Fruit fly (Drosophila melanogaster): ENCODE measurements around the gene pira.

Gene pira

DNA sequence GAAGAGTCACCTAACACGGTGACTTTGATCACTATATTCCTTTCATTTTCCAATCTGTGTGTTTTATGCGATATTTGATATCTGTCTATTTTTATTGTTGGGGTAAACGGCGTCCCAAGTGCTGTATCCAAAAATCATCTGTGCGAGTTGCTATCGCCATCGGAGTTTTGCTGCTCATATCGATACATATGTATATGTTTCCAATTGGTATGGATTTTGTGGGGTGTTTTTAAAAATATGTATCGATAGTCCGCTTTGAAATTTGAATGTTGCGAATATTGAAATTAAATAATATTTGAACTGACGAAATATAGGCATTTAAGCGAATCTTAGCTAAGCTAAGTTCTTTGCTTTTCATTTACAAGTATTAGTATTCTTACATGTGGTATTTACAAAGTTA is at the start of gene pira:
Gene pira (minus strand): TSS at position 145 of the 400 bp plus-strand sequence.
- TF ChIP-seq ttk (optimal IDR thresholded peaks at IDR 0.05) (no peak), psq (optimal IDR thresholded peaks at IDR 0.05) (no peak)

DNA sequence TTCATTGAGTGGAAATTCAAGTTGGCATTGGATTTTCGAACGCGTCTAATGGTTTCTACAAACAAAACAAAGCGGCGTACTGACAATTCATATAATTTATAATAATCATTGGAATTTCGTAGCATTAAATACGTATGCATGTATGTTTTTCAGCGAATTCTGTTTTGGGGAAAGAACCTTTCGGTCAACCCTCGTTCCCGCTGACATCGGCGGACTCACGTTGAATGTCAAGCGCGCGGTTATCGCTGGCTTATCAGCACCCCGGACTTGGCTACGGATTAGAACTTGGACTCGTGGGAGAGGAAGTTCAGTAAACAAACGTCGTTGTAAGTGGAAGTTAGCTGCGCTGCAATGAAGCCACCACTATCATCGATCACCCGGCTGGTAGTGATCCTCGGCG is 37.9 kb upstream of the pira start, which contains the start of gene Nep6:
Gene Nep6 (plus strand): TSS at position 305 of the 400 bp plus-strand sequence.
- TF ChIP-seq ttk (optimal IDR thresholded peaks at IDR 0.05) (no peak), Sin3A (optimal IDR thresholded peaks at IDR 0.05) (no peak), h (optimal IDR thresholded peaks at IDR 0.05) (no peak), insv (optimal IDR thresholded peaks at IDR 0.05) (no peak), psq (optimal IDR thresholded peaks at IDR 0.05) (no peak), Myc (optimal IDR thresholded peaks at IDR 0.05) (no peak)

DNA sequence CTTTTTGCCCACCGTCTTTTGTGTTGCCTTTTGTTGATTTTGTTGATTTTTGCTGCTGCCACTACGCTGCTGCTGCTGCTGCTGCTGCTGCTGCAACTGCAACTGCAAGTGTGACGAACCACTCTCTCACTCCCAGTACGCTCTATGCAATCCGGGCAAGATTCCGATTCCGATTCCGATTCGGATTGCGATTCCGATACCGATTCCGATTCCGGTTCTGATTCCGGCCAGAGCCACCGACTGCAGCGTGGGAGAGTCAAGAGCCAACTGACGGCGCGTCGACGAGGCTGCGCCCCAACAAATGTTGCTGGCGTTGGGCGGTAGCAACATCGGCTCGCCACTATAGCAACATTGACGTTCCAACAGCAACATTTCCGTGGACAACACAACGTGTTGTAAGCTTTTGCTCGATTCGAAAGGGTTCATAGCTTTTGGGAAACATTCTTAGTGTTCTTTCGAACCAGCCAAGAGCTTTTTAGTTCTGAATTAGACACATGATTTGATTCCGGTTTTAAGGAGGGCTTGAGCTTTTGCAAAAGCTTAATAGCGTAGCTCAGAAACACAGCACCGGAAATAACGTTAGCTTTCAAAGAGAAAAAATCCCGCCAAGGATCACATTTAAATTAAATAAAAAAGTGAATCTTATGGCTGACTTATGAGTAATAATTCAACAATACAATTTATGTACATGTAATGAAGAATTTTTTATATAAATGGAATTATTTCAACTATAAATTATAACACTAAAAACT is 21.5 kb upstream of the pira start, which contains the start of gene CG32647:
Gene CG32647 (minus strand): TSS at position 269 of the 752 bp plus-strand sequence.
- no peak for TF ChIP-seq psq (optimal IDR thresholded peaks at IDR 0.05)
- TF ChIP-seq h (optimal IDR thresholded peaks at IDR 0.05), result no peak

DNA sequence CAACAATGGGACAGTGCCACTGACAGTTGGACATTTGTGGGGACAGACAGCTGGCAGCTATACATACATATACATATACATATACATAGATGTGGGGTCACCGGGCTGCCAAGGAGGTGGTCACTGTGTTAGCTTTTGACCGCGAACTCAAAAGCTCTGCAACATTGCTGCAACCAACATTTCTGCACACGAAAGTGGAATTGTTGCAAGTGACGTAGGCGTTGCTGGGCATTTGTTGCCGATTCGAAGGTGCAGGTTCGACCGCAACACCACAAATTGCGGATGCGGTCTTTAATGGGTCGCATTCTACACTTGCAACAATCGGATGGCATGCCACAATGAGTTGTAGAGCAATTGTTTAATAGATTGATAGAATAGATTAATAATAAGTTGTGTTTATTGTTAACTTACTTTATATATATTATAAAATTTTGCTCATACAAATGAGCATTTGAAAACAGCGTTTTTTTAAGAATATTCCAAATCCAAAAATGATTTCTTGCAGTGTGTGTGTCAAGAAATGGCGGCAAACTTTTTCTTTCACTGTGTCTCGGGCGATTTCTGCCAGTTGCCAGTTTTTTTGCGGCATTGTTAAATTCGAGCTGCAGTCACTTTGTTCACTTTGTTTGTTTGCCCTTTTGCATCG is 14.5 kb upstream of the pira start:
- TF ChIP-seq Myc (optimal IDR thresholded peaks at IDR 0.05) (no peak), psq (optimal IDR thresholded peaks at IDR 0.05) (no peak), h (optimal IDR thresholded peaks at IDR 0.05) (no peak), ttk (optimal IDR thresholded peaks at IDR 0.05) (no peak), insv (optimal IDR thresholded peaks at IDR 0.05) (no peak), Sin3A (optimal IDR thresholded peaks at IDR 0.05) (no peak)

DNA sequence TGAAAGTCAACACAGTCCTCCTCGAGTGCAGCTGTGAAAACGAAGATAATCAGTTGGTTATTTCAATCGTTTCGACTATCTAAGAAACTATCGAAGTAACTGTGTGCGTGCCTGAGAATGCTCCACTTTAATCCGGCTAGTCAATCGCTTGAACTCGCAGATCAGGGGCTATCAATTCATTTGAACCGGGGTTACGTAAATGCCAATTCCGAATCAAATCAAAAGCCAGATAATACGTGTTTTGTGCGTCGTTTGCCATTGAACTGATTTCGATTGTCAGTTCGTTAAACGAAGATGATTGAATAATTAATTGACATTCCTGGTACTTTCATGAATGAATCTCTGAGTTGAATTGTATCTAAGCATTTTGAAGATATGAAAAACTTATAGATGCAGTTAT is 13.8 kb upstream of the pira start:
- TF ChIP-seq psq (optimal IDR thresholded peaks at IDR 0.05) (no peak), Sin3A (optimal IDR thresholded peaks at IDR 0.05) (no peak), insv (optimal IDR thresholded peaks at IDR 0.05) (no peak), ttk (optimal IDR thresholded peaks at IDR 0.05) (no peak), h (optimal IDR thresholded peaks at IDR 0.05) (no peak), Myc (optimal IDR thresholded peaks at IDR 0.05) (no peak)

DNA sequence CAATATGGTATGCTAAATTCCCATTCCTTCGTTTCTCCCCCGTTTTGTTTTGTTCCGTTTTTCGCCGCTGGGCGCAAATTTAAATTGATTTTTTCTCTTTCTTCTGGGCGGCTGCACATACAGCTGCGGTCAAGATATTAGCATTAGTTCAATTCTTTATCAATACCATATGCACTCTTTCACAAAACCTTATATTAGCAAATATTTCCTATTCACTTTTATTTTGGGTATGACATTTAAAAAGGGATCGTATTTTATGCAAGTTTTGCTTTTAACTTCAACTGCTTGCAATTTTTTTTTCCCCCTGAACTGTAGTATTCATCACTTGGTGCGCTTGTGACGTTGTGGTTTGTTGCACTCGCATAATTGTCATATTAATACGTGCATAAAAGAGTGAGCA is 2.9 kb upstream of the pira start:
- TF ChIP-seq Myc (optimal IDR thresholded peaks at IDR 0.05) (no peak), psq (optimal IDR thresholded peaks at IDR 0.05) (no peak), ttk (optimal IDR thresholded peaks at IDR 0.05) (no peak)

DNA sequence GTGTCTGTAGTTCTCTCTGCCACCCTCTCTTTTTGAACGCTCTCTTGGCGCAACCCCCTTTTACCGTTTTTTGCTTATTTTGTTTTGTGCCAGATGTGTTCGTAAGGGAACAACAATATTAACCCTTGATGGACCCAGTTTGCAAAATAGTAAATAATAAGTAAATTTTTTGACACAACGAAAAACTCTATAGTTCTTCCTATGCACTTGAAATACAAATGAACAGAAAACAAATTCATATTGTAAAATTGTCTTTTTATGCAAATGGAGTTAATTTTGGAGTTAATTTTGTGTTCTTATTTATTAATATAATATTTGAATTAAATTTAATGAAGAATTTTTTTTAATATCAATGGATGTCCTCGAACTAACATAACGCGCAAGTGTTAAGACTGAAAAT is 2.3 kb upstream of the pira start:
- TF ChIP-seq Sin3A (optimal IDR thresholded peaks at IDR 0.05), result no peak
- TF ChIP-seq insv (optimal IDR thresholded peaks at IDR 0.05), result no peak
- no peak for TF ChIP-seq ttk (optimal IDR thresholded peaks at IDR 0.05)
- TF ChIP-seq Myc (optimal IDR thresholded peaks at IDR 0.05), result no peak
- TF ChIP-seq h (optimal IDR thresholded peaks at IDR 0.05), result no peak
- no peak for TF ChIP-seq psq (optimal IDR thresholded peaks at IDR 0.05)

DNA sequence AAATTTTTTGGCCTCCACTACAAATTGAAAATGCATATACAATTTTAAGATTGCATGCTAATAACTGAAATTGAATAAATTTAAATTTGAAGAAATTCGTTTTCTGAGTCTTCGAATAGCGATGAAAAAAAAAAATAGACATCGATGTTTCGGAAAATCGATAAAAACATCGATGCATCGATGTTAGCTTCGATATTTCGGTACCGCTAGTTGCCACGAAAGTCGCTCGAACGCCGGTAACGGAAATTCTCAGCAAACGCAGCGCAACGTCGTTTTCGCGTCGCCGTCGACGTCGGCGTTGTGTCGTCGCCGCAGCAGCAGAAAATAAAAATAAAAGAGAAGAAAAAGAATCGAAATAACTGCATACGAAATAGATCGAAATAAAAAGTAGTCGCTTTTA is 1.7 kb upstream of the pira start, which contains the start of gene Agpat1:
Gene Agpat1 (plus strand): TSS at position 191 of the 400 bp plus-strand sequence.
- TF ChIP-seq ttk (optimal IDR thresholded peaks at IDR 0.05), result no peak
- TF ChIP-seq psq (optimal IDR thresholded peaks at IDR 0.05), result no peak
- TF ChIP-seq Sin3A (optimal IDR thresholded peaks at IDR 0.05), result no peak
- no peak for TF ChIP-seq insv (optimal IDR thresholded peaks at IDR 0.05)
- no peak for TF ChIP-seq Myc (optimal IDR thresholded peaks at IDR 0.05)
- no peak for TF ChIP-seq h (optimal IDR thresholded peaks at IDR 0.05)

DNA sequence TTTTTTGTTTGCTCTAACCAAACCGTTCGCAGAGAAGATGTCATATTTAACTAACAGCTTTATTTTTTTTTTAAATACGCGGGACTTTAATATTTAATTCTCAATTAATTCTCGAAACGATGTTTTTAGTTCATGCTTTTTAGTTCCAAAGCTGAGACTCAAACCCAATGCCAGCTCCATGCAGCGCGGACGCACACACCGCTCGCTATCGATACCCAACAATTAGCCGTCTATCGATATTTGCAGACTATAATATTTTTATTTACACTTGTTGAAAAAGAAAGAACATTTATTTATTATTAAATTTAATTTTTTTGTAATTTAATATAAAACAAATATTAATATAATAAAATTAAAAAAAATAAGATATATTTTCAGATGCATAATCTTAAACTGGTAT is 1.2 kb upstream of the pira start:
- no peak for TF ChIP-seq Myc (optimal IDR thresholded peaks at IDR 0.05)
- no peak for TF ChIP-seq ttk (optimal IDR thresholded peaks at IDR 0.05)
- no peak for TF ChIP-seq insv (optimal IDR thresholded peaks at IDR 0.05)

DNA sequence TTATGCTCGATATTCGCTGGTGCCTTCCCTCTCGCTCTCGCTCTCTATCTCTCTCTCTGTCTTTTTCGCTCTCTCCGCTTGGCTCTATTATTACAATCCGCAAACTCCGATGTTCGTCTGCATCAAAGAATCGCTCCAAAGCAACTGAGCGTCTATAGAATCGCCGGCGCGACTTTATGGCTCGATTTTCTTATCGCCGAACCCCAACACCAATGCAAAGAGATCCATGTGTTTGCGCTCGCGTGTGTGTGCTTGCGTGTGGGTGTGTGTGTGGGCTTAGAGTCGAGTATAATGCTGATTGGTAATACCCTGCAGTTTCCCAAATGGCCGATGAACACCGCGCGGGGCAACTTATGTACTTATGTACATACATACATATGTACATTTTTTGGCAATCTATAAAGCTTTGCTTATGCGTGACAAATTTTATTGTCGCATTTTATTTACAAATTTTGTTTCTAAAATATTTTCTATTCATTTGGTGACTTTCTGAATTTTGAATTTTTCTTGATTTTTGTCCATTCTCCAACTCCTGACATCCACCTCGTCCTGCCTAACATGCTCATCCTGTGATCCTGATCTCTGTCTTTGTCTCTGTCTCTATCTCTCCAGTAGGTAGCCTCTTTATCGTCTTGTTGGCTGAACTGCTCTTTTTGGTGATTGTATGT is 2.8 kb downstream of the pira start, which contains the start of gene Paics:
Gene Paics (minus strand): TSS at position 152 of the 668 bp plus-strand sequence.
- TF ChIP-seq psq (optimal IDR thresholded peaks at IDR 0.05) (no peak), Myc (optimal IDR thresholded peaks at IDR 0.05) (no peak), h (optimal IDR thresholded peaks at IDR 0.05) (no peak), Sin3A (optimal IDR thresholded peaks at IDR 0.05) (no peak), ttk (optimal IDR thresholded peaks at IDR 0.05) (no peak), insv (optimal IDR thresholded peaks at IDR 0.05) (no peak)

DNA sequence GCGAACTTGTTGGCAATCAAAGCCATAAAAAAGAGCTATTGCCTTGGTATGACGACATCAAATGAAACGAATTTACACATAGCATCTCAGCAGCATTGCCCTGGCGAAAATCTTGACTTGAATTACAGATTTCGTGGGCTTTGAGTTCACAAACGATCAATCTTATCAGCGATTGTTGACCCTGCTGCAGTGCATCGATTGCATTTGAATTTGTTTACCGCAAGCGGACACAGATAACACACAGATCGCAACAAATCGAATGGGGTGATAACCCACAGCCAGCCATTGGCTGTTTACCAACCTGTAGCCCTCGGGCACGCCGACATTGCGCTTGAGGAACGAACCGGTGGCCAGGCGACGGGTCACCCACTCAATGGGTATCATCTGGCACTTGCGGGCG is 4.2 kb downstream of the pira start:
- TF ChIP-seq insv (optimal IDR thresholded peaks at IDR 0.05) (no peak), Myc (optimal IDR thresholded peaks at IDR 0.05) (no peak), psq (optimal IDR thresholded peaks at IDR 0.05) (no peak), h (optimal IDR thresholded peaks at IDR 0.05) (no peak)

DNA sequence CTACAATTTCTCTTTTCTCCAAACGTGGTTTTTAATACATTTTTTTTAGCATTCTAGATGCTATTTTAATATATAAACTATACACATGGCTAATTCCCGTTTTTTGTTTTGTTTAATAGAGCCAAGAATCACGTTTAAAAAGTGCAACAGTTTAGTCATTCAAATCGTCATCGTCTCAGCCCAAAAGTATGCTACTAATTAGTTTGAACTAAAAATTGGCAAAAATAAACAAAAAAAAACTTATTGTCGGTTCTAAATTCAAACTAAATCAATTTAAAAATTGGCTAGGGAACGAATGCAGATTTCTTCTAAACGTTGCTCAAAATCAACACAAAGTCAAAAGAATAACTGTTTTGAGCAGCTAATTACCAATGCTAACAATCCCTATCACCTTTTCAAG is 6.3 kb downstream of the pira start:
- no peak for TF ChIP-seq psq (optimal IDR thresholded peaks at IDR 0.05)

DNA sequence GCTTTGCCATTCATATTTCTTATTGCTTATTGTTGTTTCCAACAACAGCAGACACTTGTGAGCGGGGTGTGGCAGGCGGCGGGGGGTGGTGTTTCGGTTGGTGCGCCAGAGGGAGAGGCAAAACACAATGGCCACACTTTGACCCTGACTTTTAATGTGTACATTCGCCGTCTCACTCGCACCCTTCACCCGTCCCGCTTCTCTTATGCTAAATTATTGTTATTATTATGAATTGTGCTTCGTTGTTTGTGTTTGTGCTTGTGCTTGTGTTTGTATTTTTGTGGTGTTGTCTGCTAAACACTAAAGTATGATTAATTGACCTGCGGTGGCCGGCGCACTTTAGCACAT is 7.1 kb downstream of the pira start:
- TF ChIP-seq psq (optimal IDR thresholded peaks at IDR 0.05), result no peak
- no peak for TF ChIP-seq Myc (optimal IDR thresholded peaks at IDR 0.05)
- no peak for TF ChIP-seq Sin3A (optimal IDR thresholded peaks at IDR 0.05)
- TF ChIP-seq insv (optimal IDR thresholded peaks at IDR 0.05), result no peak
- TF ChIP-seq ttk (optimal IDR thresholded peaks at IDR 0.05), result no peak
- no peak for TF ChIP-seq h (optimal IDR thresholded peaks at IDR 0.05)

All from Kc167 (cell line).